Fruit fly (Drosophila melanogaster): ENCODE results near the gene fz.

fz gene

DNA sequence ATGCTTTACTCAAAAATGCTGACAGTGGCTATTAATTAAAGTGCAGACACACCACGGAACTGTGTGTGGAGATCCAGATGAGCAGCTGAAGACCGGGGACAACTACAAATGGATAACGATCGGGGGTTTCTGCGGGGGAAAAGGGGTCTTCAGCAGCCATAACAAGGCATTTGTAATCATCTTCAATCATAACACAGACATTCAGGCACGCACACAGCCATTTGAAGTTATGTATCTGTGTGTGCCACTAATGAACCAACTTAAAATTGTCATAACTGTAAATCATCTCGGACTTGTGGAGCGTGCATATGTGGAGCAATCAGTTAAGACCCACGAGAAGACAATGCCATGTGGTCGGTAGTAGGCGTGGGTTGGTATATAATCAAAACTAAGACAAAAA, 8.0 kb downstream of the fz start:
- TF ChIP-seq psq (optimal IDR thresholded peaks at IDR 0.05) = no peak
- no peak for TF ChIP-seq ttk (optimal IDR thresholded peaks at IDR 0.05)
- TF ChIP-seq Sin3A (optimal IDR thresholded peaks at IDR 0.05) = no peak
- TF ChIP-seq Myc (optimal IDR thresholded peaks at IDR 0.05) = no peak
- no peak for TF ChIP-seq insv (optimal IDR thresholded peaks at IDR 0.05)
- no peak for TF ChIP-seq h (optimal IDR thresholded peaks at IDR 0.05)

dm6 chr3L:14287832-14288231, 13.7 kb downstream of the fz start:
- TF ChIP-seq Myc (optimal IDR thresholded peaks at IDR 0.05) = no peak
- TF ChIP-seq insv (optimal IDR thresholded peaks at IDR 0.05) = no peak
- TF ChIP-seq Sin3A (optimal IDR thresholded peaks at IDR 0.05) = no peak
- no peak for TF ChIP-seq h (optimal IDR thresholded peaks at IDR 0.05)
- no peak for TF ChIP-seq psq (optimal IDR thresholded peaks at IDR 0.05)
- TF ChIP-seq ttk (optimal IDR thresholded peaks at IDR 0.05) = no peak

DNA sequence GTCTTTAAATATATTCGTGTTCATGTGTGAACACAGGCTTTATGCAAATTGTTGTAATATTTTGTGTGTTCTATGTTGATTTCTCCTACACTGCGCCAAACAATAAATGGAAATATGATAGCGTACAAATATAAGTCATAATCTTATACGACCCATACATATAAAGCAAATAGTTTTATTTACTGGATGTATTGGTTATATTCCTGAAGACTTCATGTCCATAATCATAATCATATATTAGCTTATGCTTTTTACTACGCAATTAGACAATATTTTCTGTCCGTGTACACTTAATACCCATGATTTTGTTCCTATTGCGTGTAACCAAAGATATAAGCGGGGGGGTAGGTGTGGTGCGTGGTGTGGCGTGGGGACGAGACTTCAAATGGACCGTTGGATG, 22.3 kb downstream of the fz start:
- TF ChIP-seq psq (optimal IDR thresholded peaks at IDR 0.05) = no peak

DNA sequence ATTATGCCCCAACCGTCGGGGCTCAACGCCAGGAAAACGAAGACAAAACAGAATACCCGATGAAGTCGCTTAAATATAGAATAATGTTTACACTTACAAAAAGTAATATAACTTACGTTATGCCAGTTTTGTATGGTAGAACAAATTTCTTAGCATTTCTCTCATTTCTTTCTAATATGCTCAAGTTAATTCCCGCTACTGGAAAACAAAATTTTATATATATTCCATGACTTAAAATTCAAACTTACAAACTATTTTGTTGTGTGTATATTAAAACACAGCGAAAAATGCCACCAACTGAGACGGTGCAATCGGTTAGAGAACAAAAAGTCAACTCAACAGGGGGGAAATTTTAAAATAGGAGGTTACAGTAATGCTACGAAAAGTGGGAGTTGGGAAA, 23.3 kb downstream of the fz start:
- no peak for TF ChIP-seq h (optimal IDR thresholded peaks at IDR 0.05)
- no peak for TF ChIP-seq insv (optimal IDR thresholded peaks at IDR 0.05)
- no peak for TF ChIP-seq Sin3A (optimal IDR thresholded peaks at IDR 0.05)
- TF ChIP-seq Myc (optimal IDR thresholded peaks at IDR 0.05) = no peak
- no peak for TF ChIP-seq ttk (optimal IDR thresholded peaks at IDR 0.05)
- TF ChIP-seq psq (optimal IDR thresholded peaks at IDR 0.05) = no peak

DNA sequence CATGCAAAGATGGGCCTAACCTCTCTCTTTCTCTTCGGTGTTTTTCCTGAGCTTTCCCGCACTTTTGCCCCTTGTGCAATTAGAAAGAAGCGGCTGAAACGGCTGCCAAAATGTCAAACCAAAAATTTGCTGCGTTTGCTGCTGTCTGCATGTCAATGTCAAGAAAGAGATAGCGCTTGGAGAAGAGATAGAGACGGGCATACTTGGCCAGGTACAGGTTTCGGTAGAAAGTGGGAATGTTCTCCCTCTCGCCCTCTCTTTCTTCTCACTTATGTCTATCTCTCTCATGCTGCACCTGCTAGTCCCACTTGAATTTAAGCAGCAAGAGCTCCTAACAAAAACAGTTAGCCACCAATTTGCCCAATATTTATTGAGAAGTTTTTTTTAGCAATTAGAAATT, 23.9 kb downstream of the fz start:
- no peak for TF ChIP-seq h (optimal IDR thresholded peaks at IDR 0.05)

dm6 chr3L:14300696-14301319, 26.7 kb downstream of the fz start:
- TF ChIP-seq Sin3A (optimal IDR thresholded peaks at IDR 0.05) (no peak), ttk (optimal IDR thresholded peaks at IDR 0.05) (no peak), h (optimal IDR thresholded peaks at IDR 0.05) (no peak), Myc (optimal IDR thresholded peaks at IDR 0.05) (no peak), psq (optimal IDR thresholded peaks at IDR 0.05) (no peak), insv (optimal IDR thresholded peaks at IDR 0.05) (no peak)

DNA sequence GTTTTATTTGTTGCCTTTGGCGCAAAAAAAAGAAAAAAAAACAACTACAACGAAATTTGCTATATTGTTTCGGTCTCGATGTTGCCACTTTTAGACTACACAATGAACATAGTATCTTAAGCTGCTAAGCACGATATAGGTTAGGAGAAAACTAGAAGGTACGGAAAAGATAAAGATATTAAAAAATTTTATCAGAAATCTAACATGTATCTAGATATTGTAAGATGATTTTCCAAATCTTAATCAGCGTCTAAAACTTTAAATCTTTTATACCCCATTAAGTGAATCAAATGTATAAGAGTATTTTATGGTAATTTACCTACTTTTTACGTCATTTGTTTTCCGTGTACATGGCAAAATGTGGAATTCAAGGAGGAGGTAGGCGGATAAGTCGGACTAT, 27.5 kb downstream of the fz start:
- no peak for TF ChIP-seq Sin3A (optimal IDR thresholded peaks at IDR 0.05)

DNA sequence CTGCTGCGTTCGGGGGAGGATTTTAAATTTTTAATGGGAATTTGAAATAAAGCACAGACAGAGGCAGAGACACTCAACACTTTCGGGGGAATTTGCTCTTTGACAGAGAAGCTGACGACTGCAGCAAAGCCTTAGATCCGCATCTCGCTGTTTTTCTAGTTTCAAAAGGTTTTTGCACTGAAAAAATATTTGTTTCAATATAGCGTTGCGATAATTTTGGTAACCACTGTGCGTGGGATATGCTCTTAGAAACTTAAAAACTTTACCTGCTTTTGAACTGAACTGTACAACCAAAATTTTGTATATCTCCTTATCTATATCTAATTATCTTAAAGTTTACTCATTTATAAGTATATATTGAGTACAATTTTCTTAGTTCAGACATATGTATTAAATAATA, 29.1 kb downstream of the fz start:
- TF ChIP-seq Sin3A (optimal IDR thresholded peaks at IDR 0.05) (no peak), h (optimal IDR thresholded peaks at IDR 0.05) (no peak), ttk (optimal IDR thresholded peaks at IDR 0.05) (no peak), Myc (optimal IDR thresholded peaks at IDR 0.05) (no peak), psq (optimal IDR thresholded peaks at IDR 0.05) (no peak), insv (optimal IDR thresholded peaks at IDR 0.05) (no peak)

DNA sequence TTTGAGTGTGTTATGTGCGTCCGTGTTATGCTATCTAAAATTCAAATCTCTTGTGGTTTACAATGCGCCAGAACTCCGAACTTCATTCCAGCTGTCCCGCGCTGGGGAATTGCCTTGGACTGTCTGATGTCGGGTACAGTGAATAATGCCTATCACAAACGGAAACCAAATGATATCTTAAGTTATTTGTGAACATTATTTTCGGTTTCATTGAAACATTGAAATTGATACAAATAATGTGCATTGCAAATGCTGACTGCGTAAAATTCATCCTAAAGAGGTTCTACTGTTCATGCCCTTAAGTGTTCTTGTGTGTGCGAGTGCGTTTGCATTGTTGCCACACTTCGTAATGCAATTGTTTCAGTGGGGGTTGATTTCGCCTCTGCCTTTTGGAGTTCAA, 29.7 kb downstream of the fz start:
- TF ChIP-seq Myc (optimal IDR thresholded peaks at IDR 0.05) (no peak), psq (optimal IDR thresholded peaks at IDR 0.05) (no peak), h (optimal IDR thresholded peaks at IDR 0.05) (no peak), insv (optimal IDR thresholded peaks at IDR 0.05) (no peak), Sin3A (optimal IDR thresholded peaks at IDR 0.05) (no peak), ttk (optimal IDR thresholded peaks at IDR 0.05) (no peak)

DNA sequence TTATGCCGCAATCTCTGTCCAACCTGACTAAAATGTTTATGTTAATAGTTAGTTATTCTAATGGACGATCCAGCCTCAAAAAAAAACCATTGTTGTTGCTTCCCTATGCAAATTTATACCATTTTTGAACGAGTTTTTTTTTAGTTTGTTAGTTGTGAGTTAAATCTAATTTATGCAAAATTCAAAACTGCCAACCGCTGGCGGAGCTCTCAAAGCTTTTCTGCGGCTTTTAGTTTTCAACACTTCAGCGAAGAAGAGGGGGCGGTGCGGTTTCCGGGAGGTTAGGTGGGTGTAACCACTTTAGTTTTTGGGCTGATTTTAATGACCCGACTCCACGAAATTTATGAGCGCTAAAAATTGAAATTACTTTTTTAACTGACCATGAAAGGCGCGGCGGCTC, 34.9 kb downstream of the fz start:
- TF ChIP-seq psq (optimal IDR thresholded peaks at IDR 0.05) (no peak), insv (optimal IDR thresholded peaks at IDR 0.05) (no peak), Sin3A (optimal IDR thresholded peaks at IDR 0.05) (no peak), h (optimal IDR thresholded peaks at IDR 0.05) (no peak), ttk (optimal IDR thresholded peaks at IDR 0.05) (no peak), Myc (optimal IDR thresholded peaks at IDR 0.05) (no peak)

- TF ChIP-seq insv (optimal IDR thresholded peaks at IDR 0.05) (no peak), psq (optimal IDR thresholded peaks at IDR 0.05) (no peak), ttk (optimal IDR thresholded peaks at IDR 0.05) (no peak), Myc (optimal IDR thresholded peaks at IDR 0.05) (no peak), h (optimal IDR thresholded peaks at IDR 0.05) (no peak), Sin3A (optimal IDR thresholded peaks at IDR 0.05) (no peak)
Observed at dm6 chr3L:14319192-14319591, 45.0 kb downstream of the fz start.

dm6 chr3L:14320571-14320970, 46.4 kb downstream of the fz start:
- TF ChIP-seq Sin3A (optimal IDR thresholded peaks at IDR 0.05) (no peak), Myc (optimal IDR thresholded peaks at IDR 0.05) (no peak), ttk (optimal IDR thresholded peaks at IDR 0.05) (no peak), insv (optimal IDR thresholded peaks at IDR 0.05) (no peak), h (optimal IDR thresholded peaks at IDR 0.05) (no peak), psq (optimal IDR thresholded peaks at IDR 0.05) (no peak)

dm6 chr3L:14321400-14321799, 47.3 kb downstream of the fz start:
- no peak for TF ChIP-seq psq (optimal IDR thresholded peaks at IDR 0.05)
- no peak for TF ChIP-seq insv (optimal IDR thresholded peaks at IDR 0.05)
- no peak for TF ChIP-seq Myc (optimal IDR thresholded peaks at IDR 0.05)
- TF ChIP-seq Sin3A (optimal IDR thresholded peaks at IDR 0.05) = no peak
- TF ChIP-seq ttk (optimal IDR thresholded peaks at IDR 0.05) = no peak
- TF ChIP-seq h (optimal IDR thresholded peaks at IDR 0.05) = no peak

- TF ChIP-seq ttk (optimal IDR thresholded peaks at IDR 0.05) (no peak), insv (optimal IDR thresholded peaks at IDR 0.05) (no peak), Sin3A (optimal IDR thresholded peaks at IDR 0.05) (no peak), Myc (optimal IDR thresholded peaks at IDR 0.05) (no peak), psq (optimal IDR thresholded peaks at IDR 0.05) (no peak)
Observed at dm6 chr3L:14321858-14322257, 47.7 kb downstream of the fz start.

All from Kc167 (cell line).